Fruit fly (Drosophila melanogaster) S2 (cell line): Measurements from ENCODE around the gene Jon99Ciii.
"Not testable (repeated sequence)": the region's sequence is repeated elsewhere in the genome, so short reads cannot be mapped to it uniquely, and the experiment has no call there.

Experiments used
- CG8478 ChIP-seq: fragments of >200 bp; optimal IDR thresholded peaks from 2 replicates; lab custom pipeline; 2018
- CTCF ChIP-seq, 2 experiments: fragments of >200 bp; optimal IDR thresholded peaks; 2 replicates each; lab custom pipeline; 2018

DNA sequence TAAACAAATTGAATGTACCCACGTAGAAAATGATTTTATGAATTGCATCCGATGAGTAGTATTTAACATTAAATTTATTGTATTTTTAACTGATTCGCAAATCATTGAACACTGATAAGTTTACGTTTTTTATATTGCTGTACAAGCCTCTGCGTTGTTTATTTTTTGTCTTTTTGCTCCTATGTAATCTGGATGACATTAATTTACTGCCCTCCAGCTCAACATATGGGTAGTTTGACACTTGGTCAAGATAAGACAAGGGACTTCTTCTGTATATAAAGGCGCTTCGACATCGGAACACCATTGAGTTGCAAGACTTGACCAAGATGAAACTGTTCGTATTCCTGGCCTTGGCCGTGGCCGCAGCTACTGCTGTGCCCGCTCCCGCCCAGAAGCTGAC, at the start of gene Jon99Ciii:
- TF ChIP-seq CG8478 (lab: Kevin White, UChicago); CTCF (optimal IDR thresholded peaks at IDR 0.05; lab: Kevin White, UChicago): not testable (repeated sequence)
